Worm (Caenorhabditis elegans) whole organism, late embryonic: Measurements from ENCODE around the gene ncs-3.
A peak's percentile ranks its signal among the peaks of the same experiment; 100 is the strongest.

Experiments
- C08G9.2 ChIP-seq: sonication (generic microtip); optimal IDR thresholded peaks from 2 replicates; lab custom pipeline; 2016; ENCODE audit warnings: mild to moderate bottlenecking, missing genetic modification characterization, moderate library complexity, missing compliant biosample characterization
- C38D4.7 ChIP-seq: fragments of 200-800 bp; sonication (Bioruptor generic); optimal IDR thresholded peaks from 2 replicates; lab custom pipeline; 2018; ENCODE audit warnings: mild to moderate bottlenecking, missing genetic modification characterization, moderate library complexity, missing compliant biosample characterization
- K02D7.2 ChIP-seq: sonication (generic microtip); optimal IDR thresholded peaks from 2 replicates; lab custom pipeline; 2017; ENCODE audit warnings: mild to moderate bottlenecking, missing genetic modification characterization, missing compliant biosample characterization
- T23F11.4 ChIP-seq: fragments of 200-800 bp; sonication (Bioruptor generic); optimal IDR thresholded peaks from 2 replicates; lab custom pipeline; 2018; ENCODE audit warnings: mild to moderate bottlenecking, missing genetic modification characterization, missing compliant biosample characterization
- Y22D7AL.16 ChIP-seq: sonication (generic microtip); optimal IDR thresholded peaks from 2 replicates; lab custom pipeline; 2016; ENCODE audit warnings: missing genetic modification characterization, missing compliant biosample characterization
- ama-1 ChIP-seq: fragments of 150-350 bp; optimal IDR thresholded peaks from 2 replicates; lab custom pipeline; 2014
- ceh-14 ChIP-seq: sonication (generic microtip); optimal IDR thresholded peaks from 2 replicates; lab custom pipeline; 2016; ENCODE audit warnings: missing genotype, missing genetic modification characterization, missing compliant biosample characterization
- ceh-24 ChIP-seq: sonication (generic microtip); optimal IDR thresholded peaks from 2 replicates; lab custom pipeline; 2016; ENCODE audit warnings: mild to moderate bottlenecking, missing genetic modification characterization, missing compliant biosample characterization
- ceh-30 ChIP-seq: fragments of 150-350 bp; optimal IDR thresholded peaks from 2 replicates; lab custom pipeline; 2014; ENCODE audit warnings: missing biosample characterization, missing genetic modification characterization
- ceh-31 ChIP-seq: sonication (generic microtip); optimal IDR thresholded peaks from 2 replicates; lab custom pipeline; 2016; ENCODE audit warnings: missing genetic modification characterization, missing compliant biosample characterization
- ceh-34 ChIP-seq: sonication (generic microtip); optimal IDR thresholded peaks from 2 replicates; lab custom pipeline; 2016; ENCODE audit warnings: mild to moderate bottlenecking, missing genetic modification characterization, missing compliant biosample characterization
- ceh-45 ChIP-seq: fragments of 200-800 bp; sonication (Bioruptor generic); IDR thresholded peaks from 2 replicates; pipeline ENCODE4 v1.3.6; 2022; ENCODE audit warnings: missing genetic modification reagents, missing genetic modification characterization, missing compliant biosample characterization
- ceh-48 ChIP-seq: sonication (generic microtip); optimal IDR thresholded peaks from 2 replicates; lab custom pipeline; 2016; ENCODE audit warnings: missing genetic modification characterization, inconsistent platforms, missing compliant biosample characterization
- ceh-6 ChIP-seq: fragments of 200-800 bp; sonication (Bioruptor generic); optimal IDR thresholded peaks from 2 replicates; lab custom pipeline; 2018; ENCODE audit warnings: mild to moderate bottlenecking, missing genetic modification characterization, missing compliant biosample characterization
- che-1 ChIP-seq: sonication (generic microtip); optimal IDR thresholded peaks from 2 replicates; lab custom pipeline; 2016; ENCODE audit warnings: mild to moderate bottlenecking, missing genetic modification characterization, missing compliant biosample characterization
- elt-2 ChIP-seq: sonication (generic microtip); optimal IDR thresholded peaks from 2 replicates; lab custom pipeline; 2016; ENCODE audit warnings: missing genetic modification reagents, missing genetic modification characterization, missing compliant biosample characterization
- elt-4 ChIP-seq: sonication (generic microtip); optimal IDR thresholded peaks from 2 replicates; lab custom pipeline; 2016; ENCODE audit warnings: missing genetic modification characterization, missing compliant biosample characterization
- ets-4 ChIP-seq: sonication (generic microtip); optimal IDR thresholded peaks from 2 replicates; lab custom pipeline; 2016; ENCODE audit warnings: missing genetic modification characterization, missing compliant biosample characterization
- eyg-1 ChIP-seq: sonication (generic microtip); optimal IDR thresholded peaks from 2 replicates; lab custom pipeline; 2016; ENCODE audit warnings: missing genotype, missing genetic modification characterization, missing compliant biosample characterization
- fax-1 ChIP-seq: sonication (generic microtip); optimal IDR thresholded peaks from 2 replicates; lab custom pipeline; 2016; ENCODE audit warnings: missing genotype, missing genetic modification characterization, missing compliant biosample characterization
- fkh-10 ChIP-seq: fragments of 150-350 bp; optimal IDR thresholded peaks from 2 replicates; lab custom pipeline; 2014; ENCODE audit warnings: missing biosample characterization, missing genetic modification reagents, missing genetic modification characterization
- fkh-6 ChIP-seq: sonication (generic microtip); optimal IDR thresholded peaks from 2 replicates; lab custom pipeline; 2016; ENCODE audit warnings: missing genetic modification characterization, missing compliant biosample characterization
- gmeb-2 ChIP-seq: sonication (generic microtip); optimal IDR thresholded peaks from 2 replicates; lab custom pipeline; 2016; ENCODE audit warnings: missing genetic modification characterization, inconsistent platforms, missing compliant biosample characterization
- hlh-6 ChIP-seq: sonication (generic microtip); optimal IDR thresholded peaks from 2 replicates; lab custom pipeline; 2016; ENCODE audit warnings: missing genotype, missing genetic modification characterization, missing compliant biosample characterization
- madf-2 ChIP-seq: sonication (generic microtip); optimal IDR thresholded peaks from 2 replicates; lab custom pipeline; 2017; ENCODE audit warnings: missing genetic modification characterization, missing compliant biosample characterization
- mec-3 ChIP-seq: sonication (generic microtip); optimal IDR thresholded peaks from 2 replicates; lab custom pipeline; 2016; ENCODE audit warnings: borderline replicate concordance, missing genetic modification characterization, missing compliant biosample characterization
- nfya-1 ChIP-seq: sonication (generic microtip); optimal IDR thresholded peaks from 2 replicates; lab custom pipeline; 2017; ENCODE audit warnings: missing genetic modification characterization, mild to moderate bottlenecking, missing compliant biosample characterization, antibody characterized with exemption, moderate library complexity
- nhr-11 ChIP-seq: fragments of 150-350 bp; optimal IDR thresholded peaks from 2 replicates; lab custom pipeline; 2014; ENCODE audit warnings: missing biosample characterization, missing genetic modification characterization
- nhr-232 ChIP-seq: sonication (generic microtip); optimal IDR thresholded peaks from 2 replicates; lab custom pipeline; 2016; ENCODE audit warnings: missing genetic modification characterization, missing compliant biosample characterization
- npax-4 ChIP-seq: sonication (generic microtip); optimal IDR thresholded peaks from 2 replicates; lab custom pipeline; 2016; ENCODE audit warnings: missing genetic modification characterization, missing compliant biosample characterization
- odd-2 ChIP-seq: sonication (generic microtip); optimal IDR thresholded peaks from 2 replicates; lab custom pipeline; 2017; ENCODE audit warnings: antibody characterized with exemption, mild to moderate bottlenecking, missing genetic modification characterization, missing compliant biosample characterization
- pag-3 ChIP-seq: sonication (generic microtip); optimal IDR thresholded peaks from 2 replicates; lab custom pipeline; 2016; ENCODE audit warnings: missing compliant biosample characterization, missing genetic modification characterization, borderline replicate concordance
- pat-9 ChIP-seq: fragments of 200-800 bp; sonication (Bioruptor generic); optimal IDR thresholded peaks from 2 replicates; lab custom pipeline; 2018; ENCODE audit warnings: mild to moderate bottlenecking, missing genetic modification characterization, moderate library complexity, missing compliant biosample characterization
- pha-2 ChIP-seq: sonication (generic microtip); optimal IDR thresholded peaks from 2 replicates; lab custom pipeline; 2017; ENCODE audit warnings: mild to moderate bottlenecking, missing genetic modification characterization, missing compliant biosample characterization
- pha-4 ChIP-seq: fragments of 150-350 bp; optimal IDR thresholded peaks from 2 replicates; lab custom pipeline; 2018; ENCODE audit warnings: missing biosample characterization, missing genetic modification reagents, missing genetic modification characterization
- pqm-1 ChIP-seq: sonication (generic microtip); optimal IDR thresholded peaks from 2 replicates; lab custom pipeline; 2016; ENCODE audit warnings: missing genetic modification characterization, missing compliant biosample characterization
- sdc-2 ChIP-seq: sonication (generic microtip); optimal IDR thresholded peaks from 2 replicates; lab custom pipeline; 2016; ENCODE audit warnings: missing genotype, missing genetic modification characterization, missing compliant biosample characterization
- sox-4 ChIP-seq: sonication (generic microtip); optimal IDR thresholded peaks from 2 replicates; lab custom pipeline; 2017; ENCODE audit warnings: mild to moderate bottlenecking, missing genetic modification characterization, inconsistent platforms, missing compliant biosample characterization
- tbx-2 ChIP-seq: sonication (generic microtip); optimal IDR thresholded peaks from 2 replicates; lab custom pipeline; 2016; ENCODE audit warnings: missing genetic modification characterization, missing compliant biosample characterization
- ttx-3 ChIP-seq: sonication (generic microtip); optimal IDR thresholded peaks from 2 replicates; lab custom pipeline; 2016; ENCODE audit warnings: missing genetic modification reagents, missing genetic modification characterization, missing compliant biosample characterization
- unc-3 ChIP-seq, 2 experiments: fragments of 200-800 bp in 1 of 2; sonication (Bioruptor generic) in 1 of 2; sonication (generic microtip) in 1 of 2; conservative IDR thresholded peaks in 1 of 2; optimal IDR thresholded peaks in 1 of 2; 2 replicates each; pipeline versions ENCODE4 v1.3.6 to Lab custom; 2016 to 2022; ENCODE audit warnings: missing compliant biosample characterization in 2 of 2, missing genetic modification characterization in 2 of 2, missing genetic modification reagents in 1 of 2
- unc-55 ChIP-seq: sonication (generic microtip); optimal IDR thresholded peaks from 2 replicates; lab custom pipeline; 2017; ENCODE audit warnings: missing biosample characterization, missing genetic modification reagents, missing genetic modification characterization
- unc-86 ChIP-seq: sonication (generic microtip); optimal IDR thresholded peaks from 2 replicates; lab custom pipeline; 2016; ENCODE audit warnings: missing genetic modification characterization, missing compliant biosample characterization
- zip-5 ChIP-seq: sonication (generic microtip); optimal IDR thresholded peaks from 2 replicates; lab custom pipeline; 2016; ENCODE audit warnings: missing genetic modification characterization, missing compliant biosample characterization
- ztf-16 ChIP-seq: sonication (generic microtip); optimal IDR thresholded peaks from 2 replicates; lab custom pipeline; 2017; ENCODE audit warnings: missing genetic modification characterization, missing compliant biosample characterization

Gene ncs-3

DNA sequence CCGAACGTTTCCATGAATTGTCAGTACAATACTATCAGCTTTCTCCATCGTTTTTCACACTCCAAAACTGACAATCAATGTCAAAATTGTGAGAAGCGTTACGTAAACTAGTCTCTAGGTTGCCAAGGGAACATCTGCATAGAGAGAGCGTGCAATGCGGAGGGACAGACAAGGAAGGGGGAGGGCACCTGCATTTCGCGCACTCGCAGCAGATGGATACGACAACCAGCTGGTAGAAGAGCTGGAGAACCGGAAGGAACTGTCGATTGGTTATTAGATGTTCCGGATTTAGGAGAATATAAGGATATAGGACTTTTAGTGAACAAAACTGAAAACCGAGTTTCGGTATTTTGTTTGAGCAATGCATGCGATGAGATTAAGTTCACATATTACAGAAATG lies 15.1 kb downstream of the ncs-3 start, which contains the start of gene mksr-1:
Gene mksr-1 (minus strand): TSS at position 144 of the 400 bp plus-strand sequence.
- no peak for TF ChIP-seq eyg-1 (tag; lab: Kevin White, UChicago)
- TF ChIP-seq ceh-34 (tag; lab: Kevin White, UChicago), result no peak
- TF ChIP-seq Y22D7AL.16 (tag; lab: Kevin White, UChicago), result no peak
- no peak for TF ChIP-seq mec-3 (tag; lab: Kevin White, UChicago)
- no peak for TF ChIP-seq ceh-45 (GFP tag; lab: Robert Waterston, UW)
- TF ChIP-seq ceh-6 (GFP tag; lab: Kevin White, UChicago), result no peak

DNA sequence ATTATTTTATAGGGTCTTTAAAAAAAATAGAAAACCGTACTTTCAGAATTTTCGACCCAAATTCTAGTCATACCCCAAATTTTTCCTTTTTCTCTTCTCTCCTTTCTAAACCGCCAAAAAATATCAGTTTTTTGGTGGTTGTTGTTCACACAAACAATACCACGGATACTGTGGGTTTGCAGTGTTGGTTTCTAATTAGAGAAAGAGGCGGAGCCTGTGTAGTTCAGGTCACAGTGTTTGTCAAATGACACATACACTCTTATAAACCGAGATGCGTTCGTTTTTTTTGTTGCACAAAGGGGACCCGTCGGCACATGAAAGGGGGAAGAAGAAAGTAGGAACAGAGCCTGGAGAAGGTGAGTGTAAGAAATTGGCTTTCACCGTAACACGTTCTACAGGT lies 18.3 kb downstream of the ncs-3 start, which contains the start of gene lim-6:
Gene lim-6 (plus strand): TSS at position 301 of the 400 bp plus-strand sequence.
- TF ChIP-seq madf-2 (no peak), sox-4 (tag; lab: Kevin White, UChicago) (no peak), pha-4 (tag; lab: Kevin White, UChicago) (no peak), elt-2 (tag; lab: Kevin White, UChicago) (no peak), che-1 (tag; lab: Kevin White, UChicago) (no peak), ets-4 (tag; lab: Kevin White, UChicago) (no peak), fax-1 (no peak), ceh-14 (no peak), eyg-1 (tag; lab: Kevin White, UChicago) (no peak)

ce11 chrX:1080549-1080948 lies 26.7 kb downstream of the ncs-3 start, which contains the start of gene pfn-3:
Gene pfn-3 (minus strand): TSS chrX:1080649.
- TF ChIP-seq unc-55 (GFP tag; lab: Kevin White, UChicago), result peak; percentile 23
- TF ChIP-seq nhr-232 (tag; lab: Kevin White, UChicago), result no peak

DNA sequence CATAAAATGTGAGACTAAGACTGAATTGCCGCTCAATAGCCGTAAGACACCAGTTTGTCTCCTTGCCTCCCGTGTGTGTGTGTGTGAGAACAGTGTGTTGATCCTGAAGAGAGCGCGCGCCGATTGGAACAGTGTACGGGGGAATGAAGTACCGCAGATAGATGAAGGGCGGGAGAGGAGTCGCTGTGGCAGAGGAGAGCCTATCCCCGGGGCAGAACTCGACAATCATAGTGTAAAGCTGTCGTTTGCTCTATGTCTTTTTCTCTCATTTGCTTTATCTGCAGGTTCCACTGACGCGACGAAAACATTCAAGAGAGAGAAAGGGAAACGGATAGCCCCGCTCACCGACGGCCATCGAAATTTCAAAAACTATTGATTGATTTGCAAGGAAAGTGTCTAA lies 28.0 kb downstream of the ncs-3 start:
- no peak for TF ChIP-seq ama-1
- TF ChIP-seq T23F11.4 (GFP tag; lab: Kevin White, UChicago), result no peak
- no peak for TF ChIP-seq C08G9.2 (tag; lab: Kevin White, UChicago)
- no peak for TF ChIP-seq odd-2 (tag; lab: Kevin White, UChicago)
- no peak for TF ChIP-seq mec-3 (tag; lab: Kevin White, UChicago)
- TF ChIP-seq tbx-2 (tag; lab: Kevin White, UChicago), result no peak
- no peak for TF ChIP-seq ceh-31 (tag; lab: Kevin White, UChicago)
- no peak for TF ChIP-seq unc-3 (GFP tag; conservative IDR thresholded peaks at IDR 0.05; lab: Robert Waterston, UW)
- no peak for TF ChIP-seq unc-3 (tag; optimal IDR thresholded peaks at IDR 0.05; lab: Kevin White, UChicago)
- no peak for TF ChIP-seq ceh-6 (GFP tag; lab: Kevin White, UChicago)
- no peak for TF ChIP-seq fkh-10 (GFP tag; lab: Kevin White, UChicago)
- no peak for TF ChIP-seq nhr-11 (tag; lab: Kevin White, UChicago)
- peak; percentile 17 for TF ChIP-seq nfya-1 (tag; lab: Kevin White, UChicago)
- TF ChIP-seq ttx-3, result no peak
- TF ChIP-seq sdc-2 (tag; lab: Kevin White, UChicago), result no peak
- TF ChIP-seq pag-3 (tag; lab: Kevin White, UChicago), result no peak
- no peak for TF ChIP-seq ceh-24
- no peak for TF ChIP-seq ztf-16 (tag; lab: Kevin White, UChicago)
- TF ChIP-seq ceh-30 (tag; lab: Kevin White, UChicago), result no peak
- TF ChIP-seq che-1 (tag; lab: Kevin White, UChicago), result no peak
- no peak for TF ChIP-seq C38D4.7
- TF ChIP-seq ceh-34 (tag; lab: Kevin White, UChicago), result peak; percentile 11
- no peak for TF ChIP-seq K02D7.2 (tag; lab: Kevin White, UChicago)
- TF ChIP-seq ceh-14, result no peak
- no peak for TF ChIP-seq fkh-6 (tag; lab: Kevin White, UChicago)
- TF ChIP-seq ceh-48 (tag; lab: Kevin White, UChicago), result no peak
- no peak for TF ChIP-seq pqm-1
- no peak for TF ChIP-seq ceh-45 (GFP tag; lab: Robert Waterston, UW)
- TF ChIP-seq pha-2 (tag; lab: Kevin White, UChicago), result no peak
- no peak for TF ChIP-seq pha-4 (tag; lab: Kevin White, UChicago)
- TF ChIP-seq hlh-6 (tag; lab: Kevin White, UChicago), result peak; percentile 60
- no peak for TF ChIP-seq npax-4
- TF ChIP-seq fax-1, result no peak
- no peak for TF ChIP-seq madf-2
- no peak for TF ChIP-seq eyg-1 (tag; lab: Kevin White, UChicago)
- peak; percentile 3 for TF ChIP-seq elt-4 (tag; lab: Kevin White, UChicago)
- TF ChIP-seq unc-86, result no peak
- no peak for TF ChIP-seq gmeb-2 (tag; lab: Kevin White, UChicago)
- no peak for TF ChIP-seq pat-9 (tag; lab: Kevin White, UChicago)
- TF ChIP-seq zip-5 (tag; lab: Kevin White, UChicago), result no peak
